Fruit fly (Drosophila melanogaster): ENCODE data around the gene sna.

- TF ChIP-seq CG8478 (optimal IDR thresholded peaks at IDR 0.05) (no peak), CTCF (optimal IDR thresholded peaks at IDR 0.05) (no peak)
These were observed 45.1 kb downstream of the sna start, which contains the start of gene CG4161 for dm6 chr2L:15433009-15433408.
